Worm (Caenorhabditis elegans): ENCODE measurements around the gene T22C8.1.

DNA sequence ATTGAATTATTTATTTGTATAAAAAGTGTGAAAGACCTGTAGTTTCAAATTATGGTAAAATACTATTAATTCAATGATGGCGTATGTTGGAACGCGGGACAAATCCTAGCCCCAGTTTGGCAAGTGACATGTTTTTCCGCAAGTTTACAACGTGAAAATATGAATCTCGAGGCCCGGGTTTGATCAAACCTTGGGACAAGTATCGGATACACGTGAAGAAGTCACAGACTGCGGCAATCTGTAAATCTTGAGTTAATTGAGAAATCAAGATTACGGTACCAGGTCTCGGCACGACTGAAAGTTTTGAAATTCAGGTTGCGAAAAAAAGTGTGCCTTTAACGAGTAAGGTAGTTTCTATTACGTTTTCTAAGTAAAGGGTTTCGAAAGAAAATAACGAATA, 29.5 kb upstream of the T22C8.1 start:
- no peak for TF ChIP-seq pqm-1 (tag; optimal IDR thresholded peaks at IDR 0.05)
- TF ChIP-seq tlp-1 (tag; optimal IDR thresholded peaks at IDR 0.05) = no peak
